Worm (Caenorhabditis elegans): ENCODE data around the gene spas-1.

DNA sequence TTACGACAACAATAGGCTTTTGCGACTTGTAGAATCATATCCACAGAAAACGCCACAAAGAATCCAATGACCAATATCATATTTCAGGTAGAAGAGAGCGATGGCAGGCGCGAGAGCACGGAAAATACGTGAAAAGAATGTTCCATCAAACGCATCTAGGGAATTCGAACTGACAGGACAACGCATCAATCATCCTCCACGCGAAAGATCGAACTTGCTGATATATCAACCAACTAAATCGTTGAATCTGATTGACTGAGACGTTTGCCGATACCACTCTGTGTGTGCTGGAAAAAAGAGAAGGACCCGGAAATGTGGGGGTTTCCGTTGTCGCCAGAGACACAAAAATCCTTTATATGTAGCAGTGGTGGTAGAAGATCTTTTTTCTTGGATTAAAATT, 42.6 kb downstream of the spas-1 start:
- TF ChIP-seq dao-5 (tag; optimal IDR thresholded peaks at IDR 0.05) (no peak), W03F9.2 (tag; optimal IDR thresholded peaks at IDR 0.05) (no peak)
